Worm (Caenorhabditis elegans) whole organism, mixed stage, embryonic: ENCODE measurements around the gene acp-2.

ENCODE experiments used
- ceh-39 ChIP-seq: fragments of 150-350 bp; optimal IDR thresholded peaks from 2 replicates; lab custom pipeline; 2014; ENCODE audit warnings: missing biosample characterization, missing genetic modification characterization
- ces-1 ChIP-seq: fragments of 150-350 bp; optimal IDR thresholded peaks from 2 replicates; lab custom pipeline; 2014; ENCODE audit warnings: missing biosample characterization, missing genetic modification reagents, missing genetic modification characterization
- lin-13 ChIP-seq: fragments of 150-350 bp; optimal IDR thresholded peaks from 2 replicates; lab custom pipeline; 2014; ENCODE audit warnings: missing biosample characterization, missing genetic modification characterization
- lsy-2 ChIP-seq: fragments of 150-350 bp; optimal IDR thresholded peaks from 2 replicates; lab custom pipeline; 2014; ENCODE audit warnings: missing biosample characterization, missing genetic modification characterization
- mep-1 ChIP-seq: fragments of 150-350 bp; optimal IDR thresholded peaks from 2 replicates; lab custom pipeline; 2017; ENCODE audit warnings: missing biosample characterization, missing genetic modification reagents, missing genetic modification characterization, inconsistent platforms
- nhr-237 ChIP-seq: fragments of 150-350 bp; optimal IDR thresholded peaks from 2 replicates; lab custom pipeline; 2014; ENCODE audit warnings: missing biosample characterization, missing genetic modification characterization
- nhr-76 ChIP-seq: sonication (generic microtip); optimal IDR thresholded peaks from 2 replicates; lab custom pipeline; 2017; ENCODE audit warnings: missing biosample characterization, missing genetic modification characterization
- pha-4 ChIP-seq: fragments of 150-350 bp; optimal IDR thresholded peaks from 2 replicates; lab custom pipeline; 2018; ENCODE audit warnings: missing biosample characterization, missing genetic modification reagents, missing genetic modification characterization
- snpc-4 ChIP-seq: fragments of 150-350 bp; optimal IDR thresholded peaks from 2 replicates; lab custom pipeline; 2014; ENCODE audit warnings: missing biosample characterization, missing genetic modification characterization
- unc-39 ChIP-seq: fragments of 150-350 bp; optimal IDR thresholded peaks from 2 replicates; lab custom pipeline; 2014; ENCODE audit warnings: missing biosample characterization, missing genetic modification characterization
- unc-62 ChIP-seq: fragments of 150-350 bp; optimal IDR thresholded peaks from 2 replicates; lab custom pipeline; 2014; ENCODE audit warnings: missing biosample characterization, missing genetic modification reagents, missing genetic modification characterization

DNA sequence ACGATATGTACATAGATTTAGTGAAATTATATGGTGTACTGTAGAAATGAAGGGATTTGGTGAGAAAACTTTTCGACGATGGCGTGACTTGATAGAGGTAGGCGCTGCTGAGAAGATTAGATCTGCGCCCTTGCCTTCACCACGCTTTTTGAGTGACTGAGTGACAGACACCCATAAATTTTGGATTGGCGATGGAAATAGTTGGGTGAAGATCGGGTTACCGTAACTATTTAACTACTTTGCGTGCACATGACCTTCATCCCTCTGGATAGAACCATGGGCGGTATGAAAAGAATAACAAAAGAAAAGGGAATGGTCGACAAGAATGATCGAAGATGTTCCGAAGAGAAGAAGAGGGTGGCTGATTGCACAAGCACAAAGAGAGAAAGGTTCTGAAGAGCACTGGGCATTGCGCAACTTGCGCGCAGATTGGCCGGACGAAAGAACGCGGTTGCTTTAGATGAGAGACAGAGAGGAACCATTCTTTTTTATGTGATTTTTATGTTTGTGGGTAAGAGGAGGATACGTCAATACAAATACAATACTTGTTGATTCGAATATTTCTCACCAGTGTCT is 16.3 kb downstream of the acp-2 start:
- TF ChIP-seq mep-1, result no peak
- TF ChIP-seq nhr-76, result no peak
- TF ChIP-seq pha-4, result no peak
- TF ChIP-seq ceh-39 (tag; lab: Kevin White, UChicago), result no peak
- no peak for TF ChIP-seq nhr-237
- no peak for TF ChIP-seq unc-39 (tag; lab: Kevin White, UChicago)
- no peak for TF ChIP-seq snpc-4 (tag; lab: Kevin White, UChicago)
- no peak for TF ChIP-seq unc-62 (GFP tag; lab: Kevin White, UChicago)
- no peak for TF ChIP-seq lin-13
- no peak for TF ChIP-seq lsy-2 (tag; lab: Kevin White, UChicago)
- TF ChIP-seq ces-1 (GFP tag; lab: Kevin White, UChicago), result no peak
